Fruit fly (Drosophila melanogaster) whole organism, prepupa: ENCODE measurements around the gene CG34248.

Experiments used
- Blimp-1 ChIP-seq: fragments of 200-800 bp; sonication (Bioruptor generic); optimal IDR thresholded peaks from 3 replicates; lab custom pipeline; 2017; ENCODE audit warnings: missing biosample characterization, missing genetic modification characterization, mild to moderate bottlenecking, moderate library complexity, missing genetic modification reagents
- CG10631 ChIP-seq: fragments of 200-800 bp; sonication (Bioruptor generic); optimal IDR thresholded peaks from 2 replicates; lab custom pipeline; 2016; ENCODE audit warnings: missing biosample characterization, missing genetic modification characterization
- CG10669 ChIP-seq: fragments of 200-800 bp; sonication (Bioruptor generic); optimal IDR thresholded peaks from 3 replicates; lab custom pipeline; 2018; ENCODE audit warnings: missing biosample characterization, mild to moderate bottlenecking, missing genetic modification characterization, moderate library complexity
- CG11294 ChIP-seq: fragments of 200-800 bp; sonication (Bioruptor generic); IDR thresholded peaks from 2 replicates; pipeline ENCODE4 v1.3.6; 2022; ENCODE audit warnings: missing biosample characterization, missing genetic modification characterization
- CG11762 ChIP-seq: fragments of 200-800 bp; sonication (Bioruptor generic); optimal IDR thresholded peaks from 3 replicates; lab custom pipeline; 2016; ENCODE audit warnings: missing biosample characterization, missing genetic modification characterization; ENCODE audit not compliant: insufficient read depth
- CG11902 ChIP-seq: fragments of 200-800 bp; sonication (Bioruptor generic); optimal IDR thresholded peaks from 3 replicates; lab custom pipeline; 2016; ENCODE audit warnings: missing biosample characterization, missing genetic modification characterization
- CG15336 ChIP-seq: fragments of 200-800 bp; sonication (Bioruptor generic); IDR thresholded peaks from 2 replicates; pipeline ENCODE4 v1.3.6; 2022; ENCODE audit warnings: missing biosample characterization, missing genetic modification characterization
- CG1621 ChIP-seq: fragments of 200-800 bp; sonication (Bioruptor generic); optimal IDR thresholded peaks from 3 replicates; lab custom pipeline; 2018; ENCODE audit warnings: missing biosample characterization, mild to moderate bottlenecking, missing genetic modification characterization
- CG16779 ChIP-seq: fragments of 200-800 bp; sonication (Bioruptor generic); optimal IDR thresholded peaks from 3 replicates; lab custom pipeline; 2017; ENCODE audit warnings: missing biosample characterization, mild to moderate bottlenecking, missing genetic modification characterization
- CG3032 ChIP-seq: fragments of 200-800 bp; optimal IDR thresholded peaks from 2 replicates; lab custom pipeline; 2019; ENCODE audit warnings: missing biosample characterization, mild to moderate bottlenecking, missing genetic modification characterization, moderate library complexity
- CG32006 ChIP-seq: fragments of 200-800 bp; sonication (Bioruptor generic); optimal IDR thresholded peaks from 3 replicates; lab custom pipeline; 2017; ENCODE audit warnings: missing biosample characterization, mild to moderate bottlenecking, missing genetic modification characterization
- CG34406 ChIP-seq: fragments of 200-800 bp; sonication (Bioruptor generic); optimal IDR thresholded peaks from 3 replicates; lab custom pipeline; 2016; ENCODE audit warnings: missing biosample characterization, missing genetic modification characterization
- CG3919 ChIP-seq: fragments of 200-800 bp; sonication (Bioruptor generic); optimal IDR thresholded peaks from 3 replicates; lab custom pipeline; 2016; ENCODE audit warnings: missing biosample characterization, missing genetic modification characterization
- CG4318 ChIP-seq: fragments of 200-800 bp; sonication (Bioruptor generic); optimal IDR thresholded peaks from 3 replicates; lab custom pipeline; 2017; ENCODE audit warnings: missing biosample characterization, mild to moderate bottlenecking, missing genetic modification characterization
- CG6276 ChIP-seq: fragments of 200-800 bp; sonication (Bioruptor generic); optimal IDR thresholded peaks from 2 replicates; lab custom pipeline; 2017; ENCODE audit warnings: missing biosample characterization, mild to moderate bottlenecking, missing genetic modification characterization
- CG6792 ChIP-seq: fragments of 200-800 bp; sonication (Bioruptor generic); optimal IDR thresholded peaks from 3 replicates; lab custom pipeline; 2016; ENCODE audit warnings: missing biosample characterization, missing genetic modification characterization
- CG6808 ChIP-seq: fragments of 200-800 bp; sonication (Bioruptor generic); optimal IDR thresholded peaks from 3 replicates; lab custom pipeline; 2017; ENCODE audit warnings: missing biosample characterization, missing genetic modification characterization, mild to moderate bottlenecking, moderate library complexity, missing genetic modification reagents
- CG6854 ChIP-seq: fragments of 200-800 bp; sonication (Bioruptor generic); optimal IDR thresholded peaks from 2 replicates; lab custom pipeline; 2017; ENCODE audit warnings: missing biosample characterization, mild to moderate bottlenecking, missing genetic modification characterization
- CG8119 ChIP-seq: fragments of 200-800 bp; sonication (Bioruptor generic); IDR thresholded peaks from 3 replicates; pipeline ENCODE4 v1.3.6; 2022; ENCODE audit warnings: missing biosample characterization, missing genetic modification characterization
- CG8319 ChIP-seq: fragments of 200-800 bp; sonication (Bioruptor generic); optimal IDR thresholded peaks from 3 replicates; lab custom pipeline; 2016; ENCODE audit warnings: missing biosample characterization, missing genetic modification characterization
- CG8632 ChIP-seq: fragments of 200-800 bp; sonication (Bioruptor generic); optimal IDR thresholded peaks from 3 replicates; lab custom pipeline; 2016; ENCODE audit warnings: missing biosample characterization, missing genetic modification characterization
- CG9139 ChIP-seq: fragments of 200-800 bp; sonication (Bioruptor generic); optimal IDR thresholded peaks from 3 replicates; lab custom pipeline; 2017; ENCODE audit warnings: missing biosample characterization, mild to moderate bottlenecking, missing genetic modification characterization
- Eip75B ChIP-seq: fragments of 200-800 bp; sonication (Bioruptor generic); optimal IDR thresholded peaks from 3 replicates; lab custom pipeline; 2016; ENCODE audit warnings: missing biosample characterization, missing genetic modification characterization
- Eip78C ChIP-seq: fragments of 200-800 bp; sonication (Bioruptor generic); peaks from one replicate; lab custom pipeline; 2016; ENCODE audit warnings: missing biosample characterization, missing genetic modification characterization
- Eip93F ChIP-seq: fragments of 200-800 bp; sonication (Bioruptor generic); optimal IDR thresholded peaks from 2 replicates; lab custom pipeline; 2016; ENCODE audit warnings: missing biosample characterization, mild to moderate bottlenecking, missing genetic modification characterization
- Ets96B ChIP-seq: fragments of 200-800 bp; optimal IDR thresholded peaks from 2 replicates; lab custom pipeline; 2019; ENCODE audit warnings: missing biosample characterization, mild to moderate bottlenecking, missing genetic modification characterization, moderate library complexity
- Gug ChIP-seq: fragments of 200-800 bp; sonication (Bioruptor generic); IDR thresholded peaks from 2 replicates; pipeline ENCODE4 v1.3.6; 2022; ENCODE audit warnings: missing biosample characterization, missing genetic modification characterization
- Hr39 ChIP-seq: fragments of 200-800 bp; sonication (Bioruptor generic); optimal IDR thresholded peaks from 2 replicates; lab custom pipeline; 2016; ENCODE audit warnings: missing biosample characterization, missing genetic modification characterization
- Hr4 ChIP-seq: fragments of 200-800 bp; sonication (Bioruptor generic); optimal IDR thresholded peaks from 3 replicates; lab custom pipeline; 2016; ENCODE audit warnings: missing biosample characterization, missing genetic modification characterization
- Lpt ChIP-seq: fragments of 200-800 bp; sonication (Bioruptor generic); optimal IDR thresholded peaks from 3 replicates; lab custom pipeline; 2016; ENCODE audit warnings: missing biosample characterization, missing genetic modification characterization
- Met ChIP-seq: fragments of 200-800 bp; sonication (Bioruptor generic); optimal IDR thresholded peaks from 3 replicates; lab custom pipeline; 2016; ENCODE audit warnings: missing biosample characterization, missing genetic modification characterization
- OdsH ChIP-seq: fragments of 200-800 bp; sonication (Bioruptor generic); optimal IDR thresholded peaks from 3 replicates; lab custom pipeline; 2016; ENCODE audit warnings: missing biosample characterization, missing genetic modification characterization
- Smox ChIP-seq: fragments of 200-800 bp; sonication (Bioruptor generic); optimal IDR thresholded peaks from 3 replicates; lab custom pipeline; 2016; ENCODE audit warnings: missing biosample characterization, missing genetic modification characterization
- Sox14 ChIP-seq: fragments of 200-800 bp; sonication (Bioruptor generic); optimal IDR thresholded peaks from 3 replicates; lab custom pipeline; 2016; ENCODE audit warnings: missing biosample characterization, missing genetic modification characterization
- Sox15 ChIP-seq: fragments of 200-800 bp; sonication (Bioruptor generic); optimal IDR thresholded peaks from 3 replicates; lab custom pipeline; 2016; ENCODE audit warnings: missing biosample characterization, missing genetic modification characterization
- acj6 ChIP-seq: fragments of 200-800 bp; sonication (Bioruptor generic); optimal IDR thresholded peaks from 3 replicates; lab custom pipeline; 2016; ENCODE audit warnings: missing biosample characterization, missing genetic modification characterization
- cyc ChIP-seq: fragments of 200-800 bp; sonication (Bioruptor generic); optimal IDR thresholded peaks from 3 replicates; lab custom pipeline; 2016; ENCODE audit warnings: missing biosample characterization, missing genetic modification characterization
- dsx ChIP-seq: fragments of 200-800 bp; optimal IDR thresholded peaks from 3 replicates; lab custom pipeline; 2019; ENCODE audit warnings: missing biosample characterization, mild to moderate bottlenecking, missing genetic modification characterization, moderate library complexity; ENCODE audit not compliant: poor library complexity, severe bottlenecking
- fd59A ChIP-seq: fragments of 200-800 bp; sonication (Bioruptor generic); optimal IDR thresholded peaks from 2 replicates; lab custom pipeline; 2017; ENCODE audit warnings: missing biosample characterization, mild to moderate bottlenecking, missing genetic modification characterization, missing genetic modification reagents
- fd85E ChIP-seq: fragments of 200-800 bp; sonication (Bioruptor generic); optimal IDR thresholded peaks from 3 replicates; lab custom pipeline; 2016; ENCODE audit warnings: missing biosample characterization, missing genetic modification characterization
- fkh ChIP-seq: fragments of 200-800 bp; sonication (Bioruptor generic); optimal IDR thresholded peaks from 3 replicates; lab custom pipeline; 2017; ENCODE audit warnings: missing biosample characterization, mild to moderate bottlenecking, missing genetic modification characterization, moderate library complexity
- lz ChIP-seq: fragments of 200-800 bp; sonication (Bioruptor generic); optimal IDR thresholded peaks from 3 replicates; lab custom pipeline; 2016; ENCODE audit warnings: missing biosample characterization, missing genetic modification characterization
- pdm3 ChIP-seq: fragments of 200-800 bp; sonication (Bioruptor generic); optimal IDR thresholded peaks from 3 replicates; lab custom pipeline; 2016; ENCODE audit warnings: missing biosample characterization, missing genetic modification characterization
- ss ChIP-seq, 2 experiments: fragments of 200-800 bp; sonication (Bioruptor generic); optimal IDR thresholded peaks; 2 replicates in 1 of 2; 3 replicates in 1 of 2; lab custom pipeline; 2017 to 2018; ENCODE audit warnings: mild to moderate bottlenecking in 2 of 2, missing biosample characterization in 2 of 2, missing genetic modification characterization in 2 of 2, moderate library complexity in 1 of 2
- svp ChIP-seq: fragments of 200-800 bp; sonication (Bioruptor generic); peaks from one replicate; lab custom pipeline; 2016; ENCODE audit warnings: missing biosample characterization, missing genetic modification characterization
- topi ChIP-seq: fragments of 200-800 bp; sonication (Bioruptor generic); optimal IDR thresholded peaks from 3 replicates; lab custom pipeline; 2016; ENCODE audit warnings: missing biosample characterization, missing genetic modification characterization
- vri ChIP-seq: fragments of 200-800 bp; sonication (Bioruptor generic); optimal IDR thresholded peaks from 3 replicates; lab custom pipeline; 2016; ENCODE audit warnings: missing biosample characterization, mild to moderate bottlenecking, missing genetic modification characterization

CG34248 gene

dm6 chr3L:16269092-16269491, 1.6 kb downstream of the CG34248 start, which contains the start of gene CG13068:
Gene CG13068 (plus strand): TSS chr3L:16269392.
- TF ChIP-seq Eip78C (GFP tag; lab: Kevin White, UChicago) (no peak), CG34406 (GFP tag; lab: Kevin White, UChicago) (no peak), pdm3 (GFP tag; lab: Kevin White, UChicago) (no peak), CG8632 (no peak), CG6854 (no peak), Hr4 (GFP tag; lab: Kevin White, UChicago) (no peak), CG4318 (no peak), CG11902 (no peak), dsx (GFP tag; lab: Kevin White, UChicago) (no peak), CG3919 (no peak), Lpt (GFP tag; lab: Kevin White, UChicago) (no peak)

- no peak for TF ChIP-seq CG11294 (GFP tag; lab: Robert Waterston, UW)
- TF ChIP-seq fd85E (GFP tag; lab: Kevin White, UChicago), result no peak
- no peak for TF ChIP-seq CG10631 (GFP tag; lab: Kevin White, UChicago)
- no peak for TF ChIP-seq CG8319 (GFP tag; lab: Kevin White, UChicago)
- peak; percentile 25 for TF ChIP-seq CG34406 (GFP tag; lab: Kevin White, UChicago)
- TF ChIP-seq CG1621 (tag; lab: Kevin White, UChicago), result no peak
- peak; percentile 44 for TF ChIP-seq Sox14 (GFP tag; lab: Kevin White, UChicago)
- TF ChIP-seq topi (GFP tag; lab: Kevin White, UChicago), result peak; percentile 27
- peak; percentile 26 for TF ChIP-seq CG6792 (GFP tag; lab: Kevin White, UChicago)
- TF ChIP-seq Hr4 (GFP tag; lab: Kevin White, UChicago), result peak; percentile 18
- TF ChIP-seq OdsH (GFP tag; lab: Kevin White, UChicago), result peak; percentile 34
- TF ChIP-seq CG8119 (GFP tag; lab: Robert Waterston, UW), result peak; percentile 20; the same call in 1 of the 3 replicates
- no peak for TF ChIP-seq Lpt (GFP tag; lab: Kevin White, UChicago)
- TF ChIP-seq Eip75B, result peak; percentile 39
- peak; percentile 69 for TF ChIP-seq CG3032 (tag; lab: Kevin White, UChicago)
- peak; percentile 74 for TF ChIP-seq svp (GFP tag; lab: Kevin White, UChicago)
- TF ChIP-seq pdm3 (GFP tag; lab: Kevin White, UChicago), result peak; percentile 47
- peak; percentile 33 for TF ChIP-seq fd59A
- peak; percentile 11 for TF ChIP-seq Smox (GFP tag; lab: Kevin White, UChicago)
- TF ChIP-seq CG8632, result peak; percentile 30
- peak; percentile 56 for TF ChIP-seq CG10669 (GFP tag; lab: Kevin White, UChicago)
- peak; percentile 25 for TF ChIP-seq CG6276 (GFP tag; lab: Kevin White, UChicago)
- no peak for TF ChIP-seq cyc
- TF ChIP-seq Eip93F (GFP tag; lab: Kevin White, UChicago), result no peak
- TF ChIP-seq Blimp-1, result no peak
- peak; percentile 42; the same call in 1 of the 2 replicates for TF ChIP-seq Gug (GFP tag; lab: Robert Waterston, UW)
- no peak for TF ChIP-seq CG6854
- peak; percentile 52 for TF ChIP-seq dsx (GFP tag; lab: Kevin White, UChicago)
- TF ChIP-seq Ets96B, result peak; percentile 59
- TF ChIP-seq ss (GFP tag; optimal IDR thresholded peaks at IDR 0.05; lab: Kevin White, UChicago), result peak; percentile 18 to 61
- no peak for TF ChIP-seq CG11902
- peak; percentile 41 for TF ChIP-seq CG6808 (GFP tag; lab: Kevin White, UChicago)
- peak; percentile 12 for TF ChIP-seq Hr39 (GFP tag; lab: Kevin White, UChicago)
- no peak for TF ChIP-seq vri (GFP tag; lab: Kevin White, UChicago)
- TF ChIP-seq CG16779, result peak; percentile 15
- peak; percentile 49 for TF ChIP-seq CG32006 (GFP tag; lab: Kevin White, UChicago)
- peak; percentile 8 for TF ChIP-seq acj6
- no peak for TF ChIP-seq CG11762 (GFP tag; lab: Kevin White, UChicago)
- TF ChIP-seq Met, result peak; percentile 33
- TF ChIP-seq lz, result peak; percentile 19
- TF ChIP-seq CG3919, result peak; percentile 29
- no peak for TF ChIP-seq CG4318
- no peak for TF ChIP-seq fkh (GFP tag; lab: Kevin White, UChicago)
- TF ChIP-seq CG9139, result peak; percentile 2
- TF ChIP-seq Sox15 (GFP tag; lab: Kevin White, UChicago), result peak; percentile 32
- 0 out of 2 replicates have a peak, but pooled peaks have one; percentile 22 for TF ChIP-seq CG15336
Observed at dm6 chr3L:16268106-16268733, 2.5 kb downstream of the CG34248 start, which contains the start of gene CG4950. Gene CG4950 (minus strand): TSS chr3L:16268156.
